Fruit fly (Drosophila melanogaster) whole organism, adult: Measurements from ENCODE around the gene Adat1.

Source experiments
- CG12768 ChIP-seq: fragments of 200-800 bp; sonication (Bioruptor generic); optimal IDR thresholded peaks from 2 replicates; lab custom pipeline; 2017; ENCODE audit warnings: missing biosample characterization, missing genetic modification characterization, mild to moderate bottlenecking, moderate library complexity, missing genetic modification reagents
- CG1620 ChIP-seq: fragments of 200-800 bp; sonication (Bioruptor generic); optimal IDR thresholded peaks from 2 replicates; lab custom pipeline; 2016; ENCODE audit warnings: missing biosample characterization, missing genetic modification characterization
- CG33017 ChIP-seq: fragments of 200-800 bp; sonication (Bioruptor generic); optimal IDR thresholded peaks from 2 replicates; lab custom pipeline; 2018; ENCODE audit warnings: missing biosample characterization, mild to moderate bottlenecking, missing genetic modification characterization, moderate library complexity
- CG5204 ChIP-seq: fragments of 200-800 bp; sonication (Bioruptor generic); optimal IDR thresholded peaks from 2 replicates; lab custom pipeline; 2016; ENCODE audit warnings: missing biosample characterization, missing genetic modification characterization
- Clk ChIP-seq: fragments of 200-800 bp; sonication (Bioruptor generic); optimal IDR thresholded peaks from 2 replicates; lab custom pipeline; 2017; ENCODE audit warnings: missing biosample characterization, missing genetic modification characterization
- Hr96 ChIP-seq: fragments of 200-800 bp; sonication (Bioruptor generic); optimal IDR thresholded peaks from 2 replicates; lab custom pipeline; 2016; ENCODE audit warnings: missing biosample characterization, missing genetic modification characterization
- bab1 ChIP-seq: fragments of 200-800 bp; sonication (Bioruptor generic); optimal IDR thresholded peaks from 3 replicates; lab custom pipeline; 2019; ENCODE audit warnings: missing biosample characterization, mild to moderate bottlenecking, missing genetic modification characterization, moderate library complexity
- cnc ChIP-seq, 2 experiments: fragments of >200 bp; optimal IDR thresholded peaks; 2 replicates each; lab custom pipeline; 2017
- kay ChIP-seq: fragments of 200-800 bp; sonication (Bioruptor generic); peaks from one replicate; lab custom pipeline; 2016; ENCODE audit warnings: missing biosample characterization, missing genetic modification characterization, borderline replicate concordance
- toe ChIP-seq: fragments of 200-800 bp; sonication (Bioruptor generic); optimal IDR thresholded peaks from 2 replicates; lab custom pipeline; 2016; ENCODE audit warnings: missing biosample characterization, missing genetic modification characterization

- TF ChIP-seq Clk (GFP tag; lab: Kevin White, UChicago) (no peak), cnc (optimal IDR thresholded peaks at IDR 0.05; lab: Kevin White, UChicago) (no peak), CG5204 (GFP tag; lab: Kevin White, UChicago) (no peak), CG1620 (no peak), kay (GFP tag; lab: Kevin White, UChicago) (no peak), Hr96 (GFP tag; lab: Kevin White, UChicago) (no peak), CG12768 (GFP tag; lab: Kevin White, UChicago) (no peak), bab1 (GFP tag; lab: Kevin White, UChicago) (no peak), toe (no peak), CG33017 (tag; lab: Kevin White, UChicago) (no peak)
These were observed 30.2 kb upstream of the Adat1 start, which contains the start of gene CG33307 for dm6 chr2L:13841508-13841907.
